Fruit fly (Drosophila melanogaster): Measurements from ENCODE around the gene CG4666.

Gene CG4666

DNA sequence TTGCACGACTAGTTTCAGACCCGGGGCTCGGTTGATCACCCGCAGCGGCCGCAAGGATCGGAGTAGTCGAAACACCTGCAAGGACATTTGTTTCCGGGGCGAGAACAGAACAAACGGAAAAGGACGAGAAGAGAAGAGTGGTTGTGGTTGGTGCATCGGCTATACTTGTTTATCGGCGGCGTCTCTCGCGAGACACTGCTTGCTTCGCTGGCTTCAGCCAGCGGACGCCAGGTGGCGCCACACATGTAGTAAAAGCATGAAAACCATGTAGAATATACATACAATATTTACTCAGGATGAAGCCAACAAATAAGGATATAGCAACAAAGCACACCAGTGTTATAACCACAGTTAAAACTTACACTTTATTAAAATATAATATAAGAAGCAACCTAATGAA, 32.3 kb upstream of the CG4666 start (continued):
- TF ChIP-seq Ets97D (GFP tag; optimal IDR thresholded peaks at IDR 0.05) (no peak), vfl (GFP tag; optimal IDR thresholded peaks at IDR 0.05) (no peak), gfzf (GFP tag; optimal IDR thresholded peaks at IDR 0.05) (no peak), kah (GFP tag; optimal IDR thresholded peaks at IDR 0.05) (no peak), CG11085 (GFP tag; IDR thresholded peaks at IDR 0.05) (peak; percentile 67), Abd-B (GFP tag; optimal IDR thresholded peaks at IDR 0.05) (no peak), CG9876 (GFP tag; optimal IDR thresholded peaks at IDR 0.05) (peak; percentile 45), ken (GFP tag; IDR thresholded peaks at IDR 0.05) (peak; percentile 61; the same call in 2 of the 3 replicates), Gug (GFP tag; IDR thresholded peaks at IDR 0.05) (peak; percentile 52; the same call in 1 of the 4 replicates), CG9817 (tag; optimal IDR thresholded peaks at IDR 0.05) (peak; percentile 36), Mrtf (GFP tag; IDR thresholded peaks at IDR 0.05) (peak; percentile 35; the same call in 1 of the 3 replicates), eve (GFP tag; optimal IDR thresholded peaks at IDR 0.05) (no peak), z (GFP tag; IDR thresholded peaks at IDR 0.05) (no peak), CG8924 (tag; optimal IDR thresholded peaks at IDR 0.05) (no peak), cwo (GFP tag; optimal IDR thresholded peaks at IDR 0.05) (no peak), CG31441 (GFP tag; IDR thresholded peaks at IDR 0.05) (no peak), usp (GFP tag; optimal IDR thresholded peaks at IDR 0.05) (no peak), caup (GFP tag; optimal IDR thresholded peaks at IDR 0.05; ENCODE audit: severe bottlenecking) (peak; percentile 35), Camta (GFP tag; optimal IDR thresholded peaks at IDR 0.05) (peak; percentile 22), CG33557 (GFP tag; optimal IDR thresholded peaks at IDR 0.05) (no peak), inv (GFP tag; IDR thresholded peaks at IDR 0.05; ENCODE audit: partially characterized antibody) (no peak), CG1647 (GFP tag; optimal IDR thresholded peaks at IDR 0.05) (no peak), abd-A (tag; optimal IDR thresholded peaks at IDR 0.05) (no peak), Opbp (GFP tag; IDR thresholded peaks at IDR 0.05; ENCODE audit: partially characterized antibody) (peak; percentile 53; the same call in 2 of the 3 replicates), Hr39 (optimal IDR thresholded peaks at IDR 0.05) (no peak), en (GFP tag; optimal IDR thresholded peaks at IDR 0.05) (no peak), psq (GFP tag; optimal IDR thresholded peaks at IDR 0.05) (no peak), Lim3 (GFP tag; IDR thresholded peaks at IDR 0.05) (no peak), unc-4 (GFP tag; IDR thresholded peaks at IDR 0.05; ENCODE audit: partially characterized antibody) (no peak), CG10565 (GFP tag; optimal IDR thresholded peaks at IDR 0.05) (no peak), crp (GFP tag; optimal IDR thresholded peaks at IDR 0.05) (no peak), cg (GFP tag; optimal IDR thresholded peaks at IDR 0.05) (no peak), fd64A (GFP tag; optimal IDR thresholded peaks at IDR 0.05) (no peak), CG4360 (GFP tag; IDR thresholded peaks at IDR 0.05) (no peak), CG10209 (GFP tag; optimal IDR thresholded peaks at IDR 0.05) (peak; percentile 5), ems (GFP tag; optimal IDR thresholded peaks at IDR 0.05) (no peak), dan (GFP tag; IDR thresholded peaks at IDR 0.05) (no peak), CG4424 (GFP tag; optimal IDR thresholded peaks at IDR 0.05) (peak; percentile 50), CG10366 (GFP tag; IDR thresholded peaks at IDR 0.05) (peak; percentile 53; the same call in 1 of the 2 replicates), sima (GFP tag; optimal IDR thresholded peaks at IDR 0.05) (no peak), Max (GFP tag; optimal IDR thresholded peaks at IDR 0.05) (no peak), Ravus (GFP tag; IDR thresholded peaks at IDR 0.05) (no peak), da (GFP tag; optimal IDR thresholded peaks at IDR 0.05) (peak; percentile 3), sens (GFP tag) (peak; percentile 48), CG9797 (GFP tag; optimal IDR thresholded peaks at IDR 0.05) (no peak), CG15269 (tag; optimal IDR thresholded peaks at IDR 0.05) (no peak), CG1602 (GFP tag; optimal IDR thresholded peaks at IDR 0.05) (peak; percentile 26), pho (GFP tag; optimal IDR thresholded peaks at IDR 0.05) (no peak), NFAT (GFP tag; IDR thresholded peaks at IDR 0.05) (peak; percentile 76), bab2 (GFP tag; optimal IDR thresholded peaks at IDR 0.05) (peak; percentile 7), CG32767 (GFP tag; IDR thresholded peaks at IDR 0.05) (no peak), Nf-YA (GFP tag; IDR thresholded peaks at IDR 0.05) (no peak)
